Fruit fly (Drosophila melanogaster) ovary, adult (tissue): ENCODE results near the gene CG13258.

Source experiments
- CG17801 ChIP-seq: fragments of 200-800 bp; optimal IDR thresholded peaks from 2 replicates; lab custom pipeline; 2019; ENCODE audit warnings: missing biosample characterization, mild to moderate bottlenecking, missing genetic modification characterization, moderate library complexity; ENCODE audit not compliant: partially characterized antibody

Gene CG13258

DNA sequence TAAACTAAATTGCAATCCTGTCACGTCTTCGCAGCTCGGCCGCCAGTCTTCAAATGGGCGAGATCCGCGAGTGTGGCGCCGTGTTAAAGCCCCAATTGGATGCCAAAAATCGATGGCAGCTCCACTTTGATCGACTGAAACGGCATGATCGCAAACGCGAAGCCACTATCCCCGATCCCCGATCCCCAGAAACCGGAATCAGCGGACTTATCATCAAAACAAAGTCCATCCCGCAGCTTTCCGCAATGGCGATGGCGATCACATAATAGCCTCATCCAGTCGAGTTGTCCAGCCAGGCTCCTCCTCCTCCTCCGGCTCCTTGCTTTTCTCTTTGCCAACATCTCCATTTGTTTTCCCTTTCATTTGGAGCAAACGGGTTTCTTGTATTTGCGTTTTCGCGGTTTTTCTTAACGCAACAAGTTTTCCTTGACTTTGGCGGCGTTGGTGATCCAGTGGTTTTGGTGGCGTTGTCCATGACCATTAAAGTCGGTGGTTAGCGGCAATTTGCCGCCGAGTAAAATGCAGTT lies at the start of gene CG13258:
CG13258 (minus strand) TSS at position 51 of the 527 bp plus-strand sequence.
- TF ChIP-seq CG17801 (GFP tag; lab: Kevin White, UChicago), result no peak

DNA sequence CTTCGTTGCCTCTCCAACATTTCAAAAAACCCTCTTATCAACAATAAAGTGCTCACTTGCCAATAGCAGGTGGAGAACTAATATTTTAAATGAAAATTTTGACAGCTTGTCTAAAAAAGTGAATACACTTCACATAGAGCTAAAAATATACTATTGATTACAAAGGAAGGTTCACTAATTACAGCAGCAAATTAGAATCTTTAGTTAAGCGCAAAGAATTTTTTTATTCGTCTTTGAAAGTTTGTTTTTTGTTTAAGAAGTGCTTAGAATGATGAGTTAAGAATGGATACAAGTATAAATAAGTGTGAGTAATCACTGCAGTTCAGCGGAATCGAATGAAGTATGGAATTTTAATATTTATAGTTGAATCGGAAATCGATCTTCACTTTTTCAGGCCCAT lies 49.4 kb upstream of the CG13258 start, which contains the start of gene CG44405:
CG44405 (minus strand) TSS at position 101 of the 400 bp plus-strand sequence.
- TF ChIP-seq CG17801 (GFP tag; lab: Kevin White, UChicago), result no peak

DNA sequence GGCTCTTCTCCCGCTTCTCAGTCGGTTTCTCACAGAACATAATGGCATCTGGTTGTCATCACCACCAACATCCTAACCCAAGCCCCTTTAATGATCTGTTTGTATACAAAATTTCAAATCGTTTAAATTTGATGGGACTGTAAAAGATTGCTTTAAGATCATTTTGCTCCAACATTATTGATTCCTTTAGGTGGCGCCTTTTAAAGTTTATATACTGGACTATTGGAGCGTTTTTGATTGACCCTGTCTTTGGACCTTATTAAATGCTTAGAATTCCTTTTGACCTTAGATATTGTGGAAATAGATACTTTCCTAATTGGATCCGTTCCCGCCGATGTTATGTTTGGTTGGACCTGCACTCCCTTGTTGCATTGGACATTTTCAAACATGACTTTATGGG lies 47.4 kb upstream of the CG13258 start, which contains the start of gene CG42266:
CG42266 (minus strand) TSS at position 101 of the 400 bp plus-strand sequence.
- no peak for TF ChIP-seq CG17801 (GFP tag; lab: Kevin White, UChicago)

DNA sequence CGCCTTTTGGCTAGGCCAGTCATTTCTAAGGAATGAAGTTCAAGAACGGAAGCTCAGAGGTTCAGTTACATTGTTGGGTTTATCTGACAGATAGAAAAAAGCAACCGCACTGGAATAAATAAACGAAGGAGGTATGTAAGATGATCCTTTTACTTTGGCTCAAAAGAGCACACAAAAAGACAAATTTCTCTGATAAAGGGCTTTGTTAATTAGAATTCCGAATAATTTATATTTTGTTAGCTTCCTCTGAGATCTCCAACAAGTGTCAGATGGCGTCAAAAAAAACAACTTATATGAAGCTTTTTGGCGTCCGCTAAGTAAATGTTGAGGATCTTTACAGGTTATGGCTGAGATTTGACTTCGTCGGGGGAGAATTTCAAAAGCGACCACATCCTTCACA lies 45.0 kb upstream of the CG13258 start, which contains the start of gene CG31817:
CG31817 (minus strand) TSS at position 101 of the 400 bp plus-strand sequence.
- no peak for TF ChIP-seq CG17801 (GFP tag; lab: Kevin White, UChicago)

DNA sequence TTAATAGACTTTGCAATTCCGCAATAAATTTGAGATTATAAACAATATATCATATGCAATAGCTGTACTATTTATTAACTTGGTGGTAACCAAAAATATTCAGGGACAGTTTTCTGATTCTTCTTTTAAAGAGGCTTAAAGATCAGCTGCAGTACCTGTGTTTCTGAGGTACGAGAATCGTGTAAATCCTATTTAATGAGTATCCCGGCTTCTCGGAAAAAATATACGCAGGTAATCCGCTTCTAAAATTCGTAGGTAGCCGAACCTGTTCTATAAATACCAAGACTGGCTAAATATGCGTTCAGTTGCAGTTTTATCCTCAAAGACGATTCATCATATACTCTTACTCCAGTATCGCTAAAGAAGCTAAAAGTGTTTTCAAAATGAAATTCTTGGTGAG lies 36.8 kb upstream of the CG13258 start, which contains the start of gene CG4440:
CG4440 (plus strand) TSS at position 301 of the 400 bp plus-strand sequence.
- no peak for TF ChIP-seq CG17801 (GFP tag; lab: Kevin White, UChicago)

DNA sequence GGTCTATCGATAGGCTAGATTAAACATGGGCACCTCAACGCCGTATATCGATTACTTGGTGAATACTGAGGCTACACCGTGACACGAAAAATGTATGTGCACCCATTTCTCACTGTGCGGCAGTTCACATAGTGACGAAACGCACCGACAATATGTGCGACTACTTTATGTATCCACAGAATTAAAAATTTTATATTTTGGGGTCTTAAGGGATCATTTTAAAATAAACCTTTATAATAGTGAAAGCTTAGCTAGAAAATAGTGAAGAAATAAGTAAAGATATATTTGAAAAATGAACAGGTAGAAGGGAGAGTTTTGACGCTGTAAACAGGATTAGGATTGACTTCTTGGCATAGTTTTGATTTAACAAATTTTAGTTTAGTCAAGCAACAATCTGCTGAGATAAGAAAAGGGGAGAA lies 36.3 kb upstream of the CG13258 start, which contains the start of gene mRpL4:
mRpL4 (minus strand) TSS at position 31 of the 419 bp plus-strand sequence.
- TF ChIP-seq CG17801 (GFP tag; lab: Kevin White, UChicago), result peak; percentile 23

DNA sequence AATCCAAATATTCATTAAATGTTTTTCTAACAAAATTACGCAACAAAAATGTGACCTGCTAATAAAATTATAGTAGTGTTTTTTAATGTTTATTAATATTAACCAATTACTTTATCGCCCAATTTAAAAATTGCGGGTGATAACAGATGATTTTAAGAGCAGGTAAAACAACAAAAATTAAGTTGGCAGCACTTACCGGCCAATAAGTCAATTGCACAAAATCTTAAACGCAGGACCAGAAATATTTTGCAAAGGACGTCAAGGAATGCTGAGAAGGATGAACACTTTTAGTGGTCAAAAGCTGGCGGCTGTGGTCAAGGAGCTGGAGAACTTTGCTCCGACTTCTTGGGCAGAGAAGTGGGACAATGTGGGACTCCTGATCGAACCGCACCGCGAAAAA lies 34.1 kb upstream of the CG13258 start, which contains the start of gene CG4278:
CG4278 (plus strand) TSS at position 178 of the 400 bp plus-strand sequence.
- no peak for TF ChIP-seq CG17801 (GFP tag; lab: Kevin White, UChicago)

DNA sequence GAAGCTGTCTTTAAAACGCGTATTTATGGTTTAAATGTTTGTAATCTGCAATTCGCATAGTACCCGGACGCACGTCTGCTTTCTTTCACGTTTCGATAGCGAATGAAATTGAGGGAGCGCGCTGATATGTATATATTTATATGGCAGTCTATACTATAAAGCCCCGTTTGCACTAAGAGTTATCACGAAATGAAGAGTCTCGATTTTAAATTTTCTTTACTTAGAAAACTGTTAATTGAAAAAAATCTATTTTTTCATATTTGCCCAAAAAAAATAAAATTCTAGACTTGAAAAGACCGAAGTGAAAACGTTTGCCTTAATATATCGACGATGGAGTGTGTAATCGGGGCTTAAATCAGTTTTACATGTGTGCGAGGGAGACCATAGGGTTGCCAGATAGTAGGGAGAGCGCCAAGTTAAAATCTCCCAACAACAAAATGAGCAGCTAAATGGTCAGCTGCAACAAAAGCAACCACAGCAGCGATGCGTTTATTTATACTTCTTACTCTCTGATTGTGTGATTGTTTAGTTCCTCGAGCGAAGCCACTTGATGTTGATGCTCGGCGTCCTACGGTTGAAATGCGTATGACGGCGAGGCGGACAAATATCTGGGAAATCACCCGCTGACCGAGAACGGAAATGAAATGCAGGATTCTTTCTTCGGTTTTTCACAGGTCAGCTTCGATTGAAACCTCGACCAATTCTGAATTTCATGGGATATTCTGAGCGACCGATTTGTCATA lies 32.9 kb upstream of the CG13258 start, which contains the start of gene cact:
cact (minus strand) TSS at position 693 of the 743 bp plus-strand sequence.
- TF ChIP-seq CG17801 (GFP tag; lab: Kevin White, UChicago), result peak; percentile 81

DNA sequence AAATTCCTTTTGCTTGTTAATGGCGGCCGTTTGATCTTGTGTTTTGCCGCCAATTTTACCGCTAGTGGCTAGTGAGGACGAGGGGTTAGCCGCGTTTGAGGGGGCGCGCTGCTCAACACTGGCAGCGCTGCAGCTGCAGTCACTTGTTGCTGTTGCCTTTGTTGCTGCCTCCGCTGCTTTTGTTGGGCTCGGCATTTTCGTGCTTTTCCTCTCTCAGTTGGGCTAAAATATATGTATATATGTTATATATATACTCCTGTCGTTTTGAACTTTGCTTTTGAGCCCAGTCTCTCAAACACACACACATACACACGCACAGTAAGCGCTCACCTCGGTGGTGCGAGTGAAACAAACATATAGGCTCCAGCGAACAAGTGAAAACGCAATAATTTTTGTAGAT lies 32.0 kb upstream of the CG13258 start:
- no peak for TF ChIP-seq CG17801 (GFP tag; lab: Kevin White, UChicago)

DNA sequence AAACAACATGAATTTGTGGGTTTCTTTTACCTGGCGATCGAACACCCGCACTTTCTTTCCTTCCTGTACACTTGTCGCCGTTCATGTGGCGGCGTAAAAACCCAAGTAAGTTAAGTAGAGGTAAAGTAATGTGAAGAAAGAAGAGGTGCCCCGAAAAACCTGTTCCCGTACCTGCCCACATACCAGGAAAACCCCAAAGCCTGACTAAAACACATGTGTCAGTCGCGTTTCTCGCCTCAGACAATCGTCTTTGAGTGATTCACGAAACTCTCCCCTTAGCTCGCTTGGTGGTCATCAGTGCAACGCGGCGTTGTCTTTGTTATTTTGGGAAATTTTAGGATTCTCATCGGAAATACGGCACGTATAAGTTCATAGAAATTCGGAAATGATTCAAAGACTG lies 30.7 kb upstream of the CG13258 start:
- TF ChIP-seq CG17801 (GFP tag; lab: Kevin White, UChicago), result no peak

DNA sequence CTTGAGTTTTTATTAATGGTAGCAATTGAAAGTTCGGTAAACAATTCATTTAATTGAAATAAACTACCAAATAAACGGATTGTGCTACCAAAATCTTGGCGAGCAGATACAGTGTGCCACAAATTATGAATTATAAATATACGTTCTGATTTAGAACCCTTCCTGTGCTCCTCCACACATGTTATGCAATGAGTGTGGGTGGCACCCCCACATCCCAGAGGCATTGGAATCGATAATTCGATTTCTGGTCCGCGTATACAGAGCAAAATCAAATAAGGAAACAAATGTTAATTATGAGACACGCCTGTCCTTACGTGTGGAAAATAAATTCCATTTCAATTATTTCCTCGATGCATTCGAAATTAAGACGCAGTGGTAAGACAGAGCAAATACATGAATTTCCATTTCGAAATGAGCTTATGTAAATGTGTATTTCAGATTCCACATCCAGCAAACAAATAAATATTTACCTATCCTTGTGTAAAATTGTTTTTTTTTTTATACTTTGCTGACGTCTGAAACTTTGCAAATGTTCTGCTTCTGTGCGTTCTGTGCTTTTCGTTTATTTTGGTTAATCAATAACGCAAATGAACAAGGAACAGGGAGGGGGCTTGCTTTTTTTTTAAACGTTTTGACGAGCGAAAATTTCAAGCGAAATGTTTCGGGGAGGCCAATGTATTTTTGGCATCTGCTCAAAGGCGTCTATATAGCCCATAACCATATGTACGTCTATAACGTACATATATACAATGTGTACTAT lies 29.2 kb upstream of the CG13258 start:
- no peak for TF ChIP-seq CG17801 (GFP tag; lab: Kevin White, UChicago)

DNA sequence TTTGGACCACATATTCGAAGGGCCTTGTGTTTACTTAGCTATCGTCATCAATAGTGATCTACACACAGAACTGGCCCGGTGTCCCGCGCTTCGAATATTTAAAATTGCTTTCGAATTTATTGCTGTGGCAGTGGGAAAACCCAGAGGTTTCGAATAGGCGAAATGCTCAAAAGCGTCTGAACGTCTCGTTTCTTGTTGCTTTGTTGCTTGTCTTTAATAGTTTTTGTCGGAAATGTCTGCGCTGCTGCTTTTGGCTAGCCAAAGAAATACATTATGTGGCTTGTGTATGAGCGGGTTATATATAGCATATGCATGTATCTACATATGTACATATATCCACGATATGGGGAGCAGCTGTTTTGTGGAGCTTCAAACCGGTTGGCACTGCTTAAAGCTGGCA lies 28.4 kb upstream of the CG13258 start:
- TF ChIP-seq CG17801 (GFP tag; lab: Kevin White, UChicago), result no peak

DNA sequence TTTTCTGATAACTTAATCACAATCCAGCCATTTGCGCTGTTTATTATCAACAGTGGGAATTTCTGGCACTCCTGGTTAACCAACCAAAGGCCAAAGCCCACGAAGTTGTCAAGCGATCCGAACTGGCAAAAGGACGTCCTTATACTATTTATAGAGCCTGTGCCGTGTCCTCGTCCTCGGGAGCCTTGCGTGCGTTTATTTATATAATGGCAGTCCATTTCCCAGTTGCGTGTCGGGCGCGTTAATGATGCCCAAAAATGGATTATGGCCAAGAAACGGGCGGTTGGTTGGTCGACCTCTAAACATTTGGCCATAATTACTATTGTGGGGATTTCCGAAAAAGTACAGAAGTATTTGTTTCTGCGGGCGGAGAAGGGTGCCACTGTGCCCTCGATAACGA lies 27.6 kb upstream of the CG13258 start:
- TF ChIP-seq CG17801 (GFP tag; lab: Kevin White, UChicago), result no peak

DNA sequence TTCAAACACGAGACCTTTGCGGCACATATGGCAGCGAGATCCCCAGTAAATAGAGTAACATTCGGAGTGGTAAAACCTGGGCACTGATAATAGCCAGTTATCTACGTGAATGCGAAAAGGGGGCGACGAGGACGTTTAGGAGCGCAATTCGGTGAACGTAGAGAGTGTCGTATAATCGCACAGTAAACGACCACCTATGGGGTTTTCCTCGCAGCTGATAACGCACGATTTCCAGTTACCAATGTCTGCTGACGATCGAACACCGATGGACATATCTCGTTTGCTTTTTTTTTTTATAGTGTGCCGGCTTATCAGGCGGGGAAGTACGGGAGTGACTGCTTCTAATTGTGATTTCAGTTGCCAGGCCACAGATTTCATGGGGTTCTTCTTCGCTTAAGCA lies 26.9 kb upstream of the CG13258 start:
- no peak for TF ChIP-seq CG17801 (GFP tag; lab: Kevin White, UChicago)
